Fruit fly (Drosophila melanogaster) whole organism, embryonic: Measurements from ENCODE around the gene CROT.
A peak's percentile ranks its signal among the peaks of the same experiment; 100 is the strongest.

Experiments
- BEAF-32 ChIP-seq: fragments of 200-800 bp; sonication (Bioruptor generic); optimal IDR thresholded peaks from 3 replicates; lab custom pipeline; 2017; ENCODE audit warnings: missing biosample characterization, missing genetic modification characterization, mild to moderate bottlenecking, moderate library complexity, missing genetic modification reagents
- C15 ChIP-seq: fragments of 200-800 bp; sonication (Bioruptor generic); IDR thresholded peaks from 3 replicates; pipeline ENCODE4 v1.3.6; 2022; ENCODE audit warnings: missing biosample characterization, missing genetic modification characterization
- CG11247 ChIP-seq: fragments of 200-800 bp; sonication (Bioruptor generic); IDR thresholded peaks from 2 replicates; pipeline ENCODE4 v1.3.6; 2022; ENCODE audit warnings: missing biosample characterization, missing genetic modification characterization
- CG11723 ChIP-seq: fragments of 200-800 bp; sonication (Bioruptor generic); optimal IDR thresholded peaks from 2 replicates; lab custom pipeline; 2017; ENCODE audit warnings: missing biosample characterization, mild to moderate bottlenecking, missing genetic modification characterization
- CG12104 ChIP-seq: fragments of 200-800 bp; sonication (Bioruptor generic); optimal IDR thresholded peaks from 3 replicates; lab custom pipeline; 2016; ENCODE audit warnings: missing biosample characterization, missing genetic modification characterization
- CG12769 ChIP-seq: fragments of 200-800 bp; sonication (Bioruptor generic); optimal IDR thresholded peaks from 2 replicates; lab custom pipeline; 2019; ENCODE audit warnings: missing biosample characterization, mild to moderate bottlenecking, missing genetic modification characterization, moderate library complexity
- CG13424 ChIP-seq: fragments of 200-800 bp; sonication (Bioruptor generic); optimal IDR thresholded peaks from 2 replicates; lab custom pipeline; 2019; ENCODE audit warnings: missing biosample characterization, mild to moderate bottlenecking, missing genetic modification characterization, moderate library complexity
- CG16779 ChIP-seq: fragments of 200-800 bp; sonication (Bioruptor generic); IDR thresholded peaks from 2 replicates; pipeline ENCODE4 v1.3.6; 2022; ENCODE audit warnings: missing biosample characterization, missing genetic modification characterization
- CG16815 ChIP-seq: fragments of 200-800 bp; sonication (Bioruptor generic); optimal IDR thresholded peaks from 3 replicates; lab custom pipeline; 2017; ENCODE audit warnings: missing biosample characterization, mild to moderate bottlenecking, missing genetic modification characterization
- CG17359 ChIP-seq: fragments of 200-800 bp; sonication (Bioruptor generic); optimal IDR thresholded peaks from 3 replicates; lab custom pipeline; 2018; ENCODE audit warnings: missing biosample characterization, mild to moderate bottlenecking, missing genetic modification characterization, moderate library complexity
- CG18599 ChIP-seq: fragments of 200-800 bp; sonication (Bioruptor generic); optimal IDR thresholded peaks from 3 replicates; lab custom pipeline; 2017; ENCODE audit warnings: missing biosample characterization, missing genetic modification characterization, mild to moderate bottlenecking, moderate library complexity, missing genetic modification reagents
- CG2120 ChIP-seq: fragments of 200-800 bp; sonication (Bioruptor generic); optimal IDR thresholded peaks from 3 replicates; lab custom pipeline; 2016; ENCODE audit warnings: missing biosample characterization, missing genetic modification characterization
- CG2202 ChIP-seq: fragments of 200-800 bp; sonication (Bioruptor generic); optimal IDR thresholded peaks from 2 replicates; lab custom pipeline; 2018; ENCODE audit warnings: missing biosample characterization, mild to moderate bottlenecking, missing genetic modification characterization
- CG3407 ChIP-seq: fragments of 200-800 bp; sonication (Bioruptor generic); optimal IDR thresholded peaks from 2 replicates; lab custom pipeline; 2018; ENCODE audit warnings: missing biosample characterization, mild to moderate bottlenecking, missing genetic modification characterization
- CG4424 ChIP-seq: fragments of 200-800 bp; sonication (Bioruptor generic); optimal IDR thresholded peaks from 3 replicates; lab custom pipeline; 2016; ENCODE audit warnings: missing biosample characterization, missing genetic modification characterization
- CG4707 ChIP-seq: fragments of 200-800 bp; sonication (Bioruptor generic); optimal IDR thresholded peaks from 2 replicates; lab custom pipeline; 2018; ENCODE audit warnings: missing biosample characterization, mild to moderate bottlenecking, missing genetic modification characterization, moderate library complexity
- CG5953 ChIP-seq: fragments of 200-800 bp; sonication (Bioruptor generic); IDR thresholded peaks from 2 replicates; pipeline ENCODE4 v1.3.6; 2022; ENCODE audit warnings: missing biosample characterization, missing genetic modification characterization
- CG7928 ChIP-seq: fragments of 200-800 bp; sonication (Bioruptor generic); optimal IDR thresholded peaks from 2 replicates; lab custom pipeline; 2017; ENCODE audit warnings: missing biosample characterization, mild to moderate bottlenecking, missing genetic modification characterization
- CG9797 ChIP-seq: fragments of 200-800 bp; sonication (Bioruptor generic); optimal IDR thresholded peaks from 3 replicates; lab custom pipeline; 2018; ENCODE audit warnings: missing biosample characterization, mild to moderate bottlenecking, missing genetic modification characterization
- Camta ChIP-seq: fragments of 200-800 bp; sonication (Bioruptor generic); optimal IDR thresholded peaks from 2 replicates; lab custom pipeline; 2016; ENCODE audit warnings: missing biosample characterization, missing genetic modification characterization
- Deaf1 ChIP-seq: fragments of 200-800 bp; optimal IDR thresholded peaks from 3 replicates; lab custom pipeline; 2019; ENCODE audit warnings: missing biosample characterization, mild to moderate bottlenecking, missing genetic modification characterization, moderate library complexity
- Drgx ChIP-seq: fragments of 200-800 bp; sonication (Bioruptor generic); IDR thresholded peaks from 2 replicates; pipeline ENCODE4 v1.3.6; 2022; ENCODE audit warnings: missing biosample characterization, missing genetic modification characterization
- Elba2 ChIP-seq: fragments of 200-800 bp; sonication (Bioruptor generic); optimal IDR thresholded peaks from 3 replicates; lab custom pipeline; 2016; ENCODE audit warnings: missing biosample characterization, missing genetic modification characterization
- Ets97D ChIP-seq: fragments of 200-800 bp; sonication (Bioruptor generic); optimal IDR thresholded peaks from 3 replicates; lab custom pipeline; 2016; ENCODE audit warnings: missing biosample characterization, missing genetic modification characterization
- Gsc ChIP-seq: fragments of 200-800 bp; sonication (Bioruptor generic); IDR thresholded peaks from 2 replicates; pipeline ENCODE4 v1.3.6; 2022; ENCODE audit warnings: missing biosample characterization, missing genetic modification characterization
- H2.0 ChIP-seq: fragments of 200-800 bp; sonication (Bioruptor generic); IDR thresholded peaks from 2 replicates; pipeline ENCODE4 v1.3.6; 2022; ENCODE audit warnings: missing biosample characterization, missing genetic modification characterization
- HLH4C ChIP-seq: fragments of 200-800 bp; sonication (Bioruptor generic); IDR thresholded peaks from 3 replicates; pipeline ENCODE4 v1.3.6; 2022; ENCODE audit warnings: missing biosample characterization, missing genetic modification characterization; ENCODE audit not compliant: partially characterized antibody
- HmgD ChIP-seq: fragments of 200-800 bp; sonication (Bioruptor generic); optimal IDR thresholded peaks from 3 replicates; lab custom pipeline; 2016; ENCODE audit warnings: missing biosample characterization, missing genetic modification characterization
- HmgZ ChIP-seq: fragments of 200-800 bp; sonication (Bioruptor generic); optimal IDR thresholded peaks from 2 replicates; lab custom pipeline; 2018; ENCODE audit warnings: missing biosample characterization, mild to moderate bottlenecking, missing genetic modification characterization
- Hr51 ChIP-seq, 2 experiments: fragments of 200-800 bp; sonication (Bioruptor generic); optimal IDR thresholded peaks; 2 replicates in 1 of 2; 3 replicates in 1 of 2; lab custom pipeline; 2016 to 2018; ENCODE audit warnings: missing biosample characterization in 2 of 2, missing genetic modification characterization in 2 of 2, mild to moderate bottlenecking in 1 of 2, moderate library complexity in 1 of 2
- MBD-R2 ChIP-seq: fragments of 200-800 bp; sonication (Bioruptor generic); IDR thresholded peaks from 2 replicates; pipeline ENCODE4 v1.3.6; 2022; ENCODE audit warnings: missing biosample characterization, missing genetic modification characterization
- MESR4 ChIP-seq: fragments of 200-800 bp; sonication (Bioruptor generic); optimal IDR thresholded peaks from 2 replicates; lab custom pipeline; 2018; ENCODE audit warnings: missing biosample characterization, mild to moderate bottlenecking, missing genetic modification characterization, moderate library complexity
- Mes4 ChIP-seq: fragments of 200-800 bp; sonication (Bioruptor generic); optimal IDR thresholded peaks from 2 replicates; lab custom pipeline; 2016; ENCODE audit warnings: missing biosample characterization, missing genetic modification characterization
- Neu2 ChIP-seq: fragments of 200-800 bp; sonication (Bioruptor generic); optimal IDR thresholded peaks from 3 replicates; lab custom pipeline; 2016; ENCODE audit warnings: missing biosample characterization, missing genetic modification characterization, borderline replicate concordance
- PHDP ChIP-seq: fragments of 200-800 bp; sonication (Bioruptor generic); optimal IDR thresholded peaks from 3 replicates; lab custom pipeline; 2018; ENCODE audit warnings: missing biosample characterization, mild to moderate bottlenecking, missing genetic modification characterization, moderate library complexity
- Sin3A ChIP-seq: fragments of >200 bp; optimal IDR thresholded peaks from 2 replicates; lab custom pipeline; 2018
- Sry-δ ChIP-seq: fragments of 200-800 bp; sonication (Bioruptor generic); optimal IDR thresholded peaks from 2 replicates; lab custom pipeline; 2016; ENCODE audit warnings: missing biosample characterization, missing genetic modification characterization
- Ssrp ChIP-seq: fragments of 200-800 bp; sonication (Bioruptor generic); optimal IDR thresholded peaks from 2 replicates; lab custom pipeline; 2018; ENCODE audit warnings: missing biosample characterization, mild to moderate bottlenecking, missing genetic modification characterization, moderate library complexity
- crp ChIP-seq, 2 experiments: fragments of 200-800 bp; sonication (Bioruptor generic); optimal IDR thresholded peaks; 2 replicates in 1 of 2; 3 replicates in 1 of 2; lab custom pipeline; 2017; ENCODE audit warnings: missing biosample characterization in 2 of 2, missing genetic modification characterization in 2 of 2, mild to moderate bottlenecking in 1 of 2, moderate library complexity in 1 of 2
- fru ChIP-seq: fragments of >200 bp; optimal IDR thresholded peaks from 2 replicates; lab custom pipeline; 2017
- fu2 ChIP-seq: fragments of 200-800 bp; sonication (Bioruptor generic); optimal IDR thresholded peaks from 2 replicates; lab custom pipeline; 2016; ENCODE audit warnings: missing biosample characterization, missing genetic modification characterization
- jumu ChIP-seq: fragments of 200-800 bp; sonication (Bioruptor generic); optimal IDR thresholded peaks from 3 replicates; lab custom pipeline; 2016; ENCODE audit warnings: missing biosample characterization, missing genetic modification characterization
- nau ChIP-seq: fragments of 200-800 bp; sonication (Bioruptor generic); optimal IDR thresholded peaks from 3 replicates; lab custom pipeline; 2017; ENCODE audit warnings: missing biosample characterization, mild to moderate bottlenecking, missing genetic modification characterization, missing genetic modification reagents
- nerfin-1 ChIP-seq: fragments of 200-800 bp; sonication (Bioruptor generic); optimal IDR thresholded peaks from 3 replicates; lab custom pipeline; 2019; ENCODE audit warnings: missing biosample characterization, mild to moderate bottlenecking, missing genetic modification characterization, moderate library complexity
- nmo ChIP-seq: fragments of 200-800 bp; sonication (Bioruptor generic); optimal IDR thresholded peaks from 2 replicates; lab custom pipeline; 2018; ENCODE audit warnings: missing biosample characterization, mild to moderate bottlenecking, missing genetic modification characterization, moderate library complexity
- pan ChIP-seq, 4 experiments: fragments of >200 bp in 3 of 4; fragments of 200-800 bp in 1 of 4; sonication (Bioruptor generic) in 1 of 4; optimal IDR thresholded peaks in 3 of 4; IDR thresholded peaks in 1 of 4; 2 replicates each; pipeline versions ENCODE4 v1.3.6 to Lab custom; 2017 to 2022; ENCODE audit warnings: missing biosample characterization in 2 of 4, missing genetic modification characterization in 2 of 4, mixed read lengths in 1 of 4
- pzg ChIP-seq: fragments of 200-800 bp; sonication (Bioruptor generic); optimal IDR thresholded peaks from 3 replicates; lab custom pipeline; 2018; ENCODE audit warnings: missing biosample characterization, mild to moderate bottlenecking, missing genetic modification characterization, moderate library complexity
- row ChIP-seq: fragments of 200-800 bp; sonication (Bioruptor generic); IDR thresholded peaks from 3 replicates; pipeline ENCODE4 v1.3.6; 2022; ENCODE audit warnings: missing biosample characterization, missing genetic modification characterization
- ssp ChIP-seq: fragments of 200-800 bp; sonication (Bioruptor generic); IDR thresholded peaks from 2 replicates; pipeline ENCODE4 v1.3.6; 2022; ENCODE audit warnings: missing biosample characterization, missing genetic modification characterization
- stwl ChIP-seq: fragments of 200-800 bp; sonication (Bioruptor generic); optimal IDR thresholded peaks from 3 replicates; lab custom pipeline; 2018; ENCODE audit warnings: missing biosample characterization, mild to moderate bottlenecking, missing genetic modification characterization, moderate library complexity
- trem ChIP-seq: fragments of 200-800 bp; optimal IDR thresholded peaks from 3 replicates; lab custom pipeline; 2019; ENCODE audit warnings: missing biosample characterization, mild to moderate bottlenecking, missing genetic modification characterization, moderate library complexity

Gene CROT

dm6 chr3R:27700229-27700573 lies 6.3 kb downstream of the CROT start, which contains the start of gene btz (continued):
- TF ChIP-seq pan (optimal IDR thresholded peaks at IDR 0.05; lab: Kevin White, UChicago): no peak
- no peak for TF ChIP-seq pan (GFP tag; optimal IDR thresholded peaks at IDR 0.05 in 1 of 2, IDR thresholded peaks at IDR 0.05 in 1 of 2)
- TF ChIP-seq CG9797 (GFP tag; lab: Kevin White, UChicago): peak; percentile 26
- no peak for TF ChIP-seq CG11723 (GFP tag; lab: Kevin White, UChicago)
- peak; percentile 70 for TF ChIP-seq pzg
- TF ChIP-seq CG5953 (GFP tag; lab: Robert Waterston, UW): no peak
- peak; percentile 9 for TF ChIP-seq CG13424 (tag; lab: Kevin White, UChicago)
- no peak for TF ChIP-seq Neu2 (GFP tag; lab: Kevin White, UChicago)
- no peak for TF ChIP-seq nerfin-1 (tag; lab: Kevin White, UChicago)
- TF ChIP-seq CG2202 (tag; lab: Kevin White, UChicago): no peak
- TF ChIP-seq trem: peak; percentile 57
- TF ChIP-seq Ssrp (tag; lab: Kevin White, UChicago): no peak
- TF ChIP-seq CG3407 (GFP tag; lab: Kevin White, UChicago): no peak
- no peak for TF ChIP-seq Gsc (GFP tag; lab: Robert Waterston, UW)
- TF ChIP-seq jumu (GFP tag; lab: Kevin White, UChicago): no peak
- TF ChIP-seq Mes4 (GFP tag; lab: Kevin White, UChicago): no peak
- TF ChIP-seq CG7928 (GFP tag; lab: Kevin White, UChicago): no peak
- peak; percentile 34 for TF ChIP-seq Deaf1
- TF ChIP-seq fu2 (GFP tag; lab: Kevin White, UChicago): no peak
- peak; percentile 18 for TF ChIP-seq HmgZ (tag; lab: Kevin White, UChicago)
- TF ChIP-seq CG16779 (GFP tag; lab: Robert Waterston, UW): no peak
- TF ChIP-seq CG2120 (GFP tag; lab: Kevin White, UChicago): peak; percentile 8
- TF ChIP-seq CG18599: no peak
- no peak for TF ChIP-seq row (GFP tag; lab: Robert Waterston, UW)
- peak; percentile 39 for TF ChIP-seq Ets97D
- peak; percentile 6 for TF ChIP-seq Sin3A (lab: Kevin White, UChicago)
- TF ChIP-seq Elba2 (GFP tag; lab: Kevin White, UChicago): peak; percentile 83
- no peak for TF ChIP-seq CG17359 (tag; lab: Kevin White, UChicago)
- TF ChIP-seq CG16815 (GFP tag; lab: Kevin White, UChicago): no peak
- no peak for TF ChIP-seq ssp (GFP tag; lab: Robert Waterston, UW)
- TF ChIP-seq stwl (tag; lab: Kevin White, UChicago): peak; percentile 71
- no peak for TF ChIP-seq Drgx (GFP tag; lab: Robert Waterston, UW)
- no peak for TF ChIP-seq fru
- no peak for TF ChIP-seq nau
- TF ChIP-seq H2.0 (GFP tag; lab: Robert Waterston, UW): no peak
- no peak for TF ChIP-seq C15 (GFP tag; lab: Robert Waterston, UW)
- no peak for TF ChIP-seq Hr51 (GFP tag; optimal IDR thresholded peaks at IDR 0.05; lab: Kevin White, UChicago)
- no peak for TF ChIP-seq CG4707 (GFP tag; lab: Kevin White, UChicago)
- no peak for TF ChIP-seq CG12104
- peak; percentile 56 for TF ChIP-seq Sry-δ (GFP tag; lab: Kevin White, UChicago)
- no peak for TF ChIP-seq Camta (GFP tag; lab: Kevin White, UChicago)
- TF ChIP-seq HLH4C (GFP tag; lab: Robert Waterston, UW): no peak
- no peak for TF ChIP-seq CG4424 (GFP tag; lab: Kevin White, UChicago)
- TF ChIP-seq PHDP (tag; lab: Kevin White, UChicago): no peak
- TF ChIP-seq CG12769 (tag; lab: Kevin White, UChicago): no peak
- TF ChIP-seq HmgD (GFP tag; lab: Kevin White, UChicago): no peak
- TF ChIP-seq nmo (GFP tag; lab: Kevin White, UChicago): peak; percentile 45
- TF ChIP-seq BEAF-32 (GFP tag; lab: Kevin White, UChicago): peak; percentile 42
- peak; percentile 54 for TF ChIP-seq MESR4
- TF ChIP-seq MBD-R2 (GFP tag; lab: Robert Waterston, UW): peak; percentile 64; the same call in 1 of the 2 replicates
- TF ChIP-seq CG11247 (GFP tag; lab: Robert Waterston, UW): no peak
- peak in 1 of 2 experiments; percentile 81 for TF ChIP-seq crp (GFP tag; optimal IDR thresholded peaks at IDR 0.05; lab: Kevin White, UChicago)
